Worm (Caenorhabditis elegans) whole organism, early embryonic: Measurements from ENCODE around the gene W03F9.1.

Source experiments
- ama-1 ChIP-seq: fragments of 150-350 bp; optimal IDR thresholded peaks from 2 replicates; lab custom pipeline; 2014
- pes-1 ChIP-seq: fragments of 200-800 bp; sonication (Bioruptor generic); IDR thresholded peaks from 2 replicates; pipeline ENCODE4 v1.3.6; 2022; ENCODE audit warnings: missing genetic modification reagents, missing genetic modification characterization, missing compliant biosample characterization
- tbx-37 ChIP-seq: fragments of 200-800 bp; sonication (Bioruptor generic); conservative IDR thresholded peaks from 2 replicates; pipeline ENCODE4 v1.3.6; 2022; ENCODE audit warnings: missing genetic modification reagents, missing genetic modification characterization, missing compliant biosample characterization
- tra-4 ChIP-seq: sonication (generic microtip); optimal IDR thresholded peaks from 2 replicates; lab custom pipeline; 2017; ENCODE audit warnings: missing genetic modification characterization, missing compliant biosample characterization

DNA sequence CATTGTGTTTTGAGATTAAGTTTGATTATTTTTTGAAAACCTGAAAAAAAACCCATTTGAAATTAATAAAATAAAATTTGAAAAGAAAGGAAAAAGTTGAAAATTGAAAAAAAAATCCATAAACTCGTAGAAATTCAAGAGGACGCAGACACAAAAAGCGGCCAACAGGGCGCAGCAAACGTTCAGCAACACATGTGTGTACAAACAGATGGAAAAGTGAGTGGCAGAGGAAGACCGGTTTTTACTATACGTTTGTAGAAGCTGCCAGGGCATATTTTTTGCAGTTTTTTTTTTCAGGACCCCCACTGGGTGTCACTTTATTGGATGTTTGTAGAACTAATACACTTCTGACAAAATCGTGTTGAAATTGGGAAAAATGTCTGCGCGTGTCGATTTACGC, 3.8 kb downstream of the W03F9.1 start, which contains the start of gene cgp-1:
- TF ChIP-seq ama-1 (lab: Kevin White, UChicago) (no peak), tra-4 (tag; lab: Kevin White, UChicago) (no peak), pes-1 (GFP tag; lab: Robert Waterston, UW) (no peak), tbx-37 (no peak)
